Fruit fly (Drosophila melanogaster) Kc167 (cell line): Measurements from ENCODE around the gene klg.

ENCODE experiments used
- Myc ChIP-seq: fragments of >200 bp; optimal IDR thresholded peaks from 2 replicates; lab custom pipeline; 2017; ENCODE audit warnings: missing external identifiers
- Sin3A ChIP-seq: fragments of >200 bp; optimal IDR thresholded peaks from 2 replicates; lab custom pipeline; 2018; ENCODE audit warnings: missing external identifiers
- h ChIP-seq: fragments of >200 bp; optimal IDR thresholded peaks from 3 replicates; lab custom pipeline; 2018; ENCODE audit warnings: missing external identifiers
- insv ChIP-seq: fragments of >200 bp; optimal IDR thresholded peaks from 3 replicates; lab custom pipeline; 2018; ENCODE audit warnings: missing external identifiers
- psq ChIP-seq: fragments of >200 bp; optimal IDR thresholded peaks from 2 replicates; lab custom pipeline; 2017; ENCODE audit warnings: missing external identifiers
- ttk ChIP-seq: sonication (Bioruptor generic); optimal IDR thresholded peaks from 2 replicates; lab custom pipeline; 2017; ENCODE audit warnings: missing external identifiers

The klg gene

dm6 chr3R:22965984-22966383 is 66.9 kb downstream of the klg start, which contains the start of gene Tpl94D:
Gene Tpl94D (plus strand): TSS chr3R:22966284.
- no peak for TF ChIP-seq insv (lab: Kevin White, UChicago)
- TF ChIP-seq Myc, result no peak
- no peak for TF ChIP-seq ttk
- no peak for TF ChIP-seq h (lab: Kevin White, UChicago)
- TF ChIP-seq psq (lab: Kevin White, UChicago), result no peak
- TF ChIP-seq Sin3A (lab: Kevin White, UChicago), result no peak

dm6 chr3R:22976997-22977396 is 77.9 kb downstream of the klg start, which contains the start of gene Gbp3:
Gene Gbp3 (plus strand): TSS chr3R:22977270.
- TF ChIP-seq psq (lab: Kevin White, UChicago), result no peak
- no peak for TF ChIP-seq Myc
- no peak for TF ChIP-seq ttk
- no peak for TF ChIP-seq Sin3A (lab: Kevin White, UChicago)
- no peak for TF ChIP-seq h (lab: Kevin White, UChicago)
- no peak for TF ChIP-seq insv (lab: Kevin White, UChicago)

- TF ChIP-seq psq (lab: Kevin White, UChicago) (no peak), h (lab: Kevin White, UChicago) (no peak)
Measured at dm6 chr3R:22986981-22987380, 87.9 kb downstream of the klg start, which contains the start of gene Or94a. Gene Or94a (plus strand): TSS chr3R:22987281.

dm6 chr3R:22988995-22989394 is 89.9 kb downstream of the klg start, which contains the start of gene Or94b:
Gene Or94b (plus strand): TSS chr3R:22989295.
- TF ChIP-seq psq (lab: Kevin White, UChicago), result no peak
- TF ChIP-seq Sin3A (lab: Kevin White, UChicago), result no peak
- TF ChIP-seq insv (lab: Kevin White, UChicago), result no peak
- TF ChIP-seq h (lab: Kevin White, UChicago), result no peak
- no peak for TF ChIP-seq Myc
- no peak for TF ChIP-seq ttk

dm6 chr3R:22997912-22998622 is 99.0 kb downstream of the klg start, which contains the start of gene Nha2:
Gene Nha2 (minus strand): TSS chr3R:22998528.
- TF ChIP-seq h (lab: Kevin White, UChicago) (no peak), Myc (no peak), Sin3A (lab: Kevin White, UChicago) (no peak)

dm6 chr3R:22998623-22999179 is 99.6 kb downstream of the klg start:
- TF ChIP-seq Myc (no peak), Sin3A (lab: Kevin White, UChicago) (no peak), ttk (no peak), h (lab: Kevin White, UChicago) (no peak), insv (lab: Kevin White, UChicago) (no peak), psq (lab: Kevin White, UChicago) (no peak)

- no peak for TF ChIP-seq psq (lab: Kevin White, UChicago)
- TF ChIP-seq h (lab: Kevin White, UChicago), result no peak
- no peak for TF ChIP-seq ttk
- no peak for TF ChIP-seq Myc
- TF ChIP-seq insv (lab: Kevin White, UChicago), result no peak
- TF ChIP-seq Sin3A (lab: Kevin White, UChicago), result no peak
Measured at dm6 chr3R:23004161-23004560, 105.1 kb downstream of the klg start.

dm6 chr3R:23009480-23010115 is 110.5 kb downstream of the klg start:
- TF ChIP-seq ttk, result no peak
- no peak for TF ChIP-seq insv (lab: Kevin White, UChicago)
- TF ChIP-seq psq (lab: Kevin White, UChicago), result no peak
- TF ChIP-seq h (lab: Kevin White, UChicago), result no peak
- no peak for TF ChIP-seq Sin3A (lab: Kevin White, UChicago)
- no peak for TF ChIP-seq Myc

- TF ChIP-seq h (lab: Kevin White, UChicago) (no peak), Myc (no peak), ttk (no peak), insv (lab: Kevin White, UChicago) (no peak), Sin3A (lab: Kevin White, UChicago) (no peak), psq (lab: Kevin White, UChicago) (no peak)
Measured at dm6 chr3R:23010406-23010805, 111.3 kb downstream of the klg start, which contains the start of gene CG34375. Gene CG34375 (minus strand): TSS chr3R:23010562.
